Worm (Caenorhabditis elegans): ENCODE data around the gene clec-149.

Gene clec-149

DNA sequence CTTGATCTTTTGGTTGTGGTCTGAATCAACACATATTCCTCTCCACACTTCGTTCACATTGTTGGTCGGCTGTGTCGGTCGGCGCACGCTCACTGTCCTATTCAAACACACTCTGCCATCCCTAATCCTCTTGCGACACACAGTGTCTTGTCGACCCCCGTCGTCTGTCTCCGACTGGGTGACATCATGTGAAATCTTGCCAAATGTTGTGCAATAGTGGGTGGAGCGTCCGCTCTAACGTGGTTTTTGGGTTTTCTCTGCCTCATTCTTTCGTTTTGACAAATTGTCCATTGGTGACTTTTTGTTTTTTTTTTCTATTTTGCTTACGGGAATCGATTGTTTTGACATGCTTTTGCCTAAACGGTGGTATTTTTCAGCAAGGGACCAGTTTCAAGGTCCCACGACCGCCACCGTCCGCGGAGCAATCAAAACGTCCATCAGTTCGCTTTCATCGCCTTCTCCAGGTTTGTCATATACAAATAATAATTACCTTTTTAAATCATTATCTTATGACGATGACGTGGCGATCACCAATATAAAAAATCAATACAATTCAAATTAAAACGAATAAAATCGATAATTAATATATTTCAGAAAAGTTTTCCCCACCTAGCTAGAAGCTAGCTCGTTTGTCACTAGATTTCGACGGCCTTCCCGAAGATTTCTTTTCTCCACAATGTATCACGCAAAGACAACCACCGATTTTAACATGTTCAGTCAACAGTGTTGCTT is 10.9 kb downstream of the clec-149 start (continued):
- TF ChIP-seq ttx-3 (tag; optimal IDR thresholded peaks at IDR 0.05) (no peak), unc-42 (tag; optimal IDR thresholded peaks at IDR 0.05) (peak; percentile 29), ceh-18 (tag; optimal IDR thresholded peaks at IDR 0.05) (peak; percentile 82), pha-2 (tag; optimal IDR thresholded peaks at IDR 0.05) (peak; percentile 18), lim-6 (tag; optimal IDR thresholded peaks at IDR 0.05) (no peak), sox-2 (GFP tag; IDR thresholded peaks at IDR 0.05) (no peak), T23F11.4 (GFP tag; optimal IDR thresholded peaks at IDR 0.05) (no peak), C08G9.2 (tag; optimal IDR thresholded peaks at IDR 0.05) (no peak), sox-4 (tag; optimal IDR thresholded peaks at IDR 0.05) (no peak), ceh-22 (tag; optimal IDR thresholded peaks at IDR 0.05) (no peak), pros-1 (tag; optimal IDR thresholded peaks at IDR 0.05) (no peak), nhr-232 (tag; optimal IDR thresholded peaks at IDR 0.05) (no peak), ets-4 (tag; optimal IDR thresholded peaks at IDR 0.05) (peak; percentile 51), unc-3 (GFP tag; conservative IDR thresholded peaks at IDR 0.05) (no peak), unc-3 (tag; optimal IDR thresholded peaks at IDR 0.05) (peak; percentile 17), nfya-1 (tag; optimal IDR thresholded peaks at IDR 0.05) (peak; percentile 92), unc-86 (tag; optimal IDR thresholded peaks at IDR 0.05) (no peak), ama-1 (optimal IDR thresholded peaks at IDR 0.05) (peak; percentile 56), lin-11 (tag; optimal IDR thresholded peaks at IDR 0.05) (no peak), zip-5 (tag; optimal IDR thresholded peaks at IDR 0.05) (peak; percentile 4), eyg-1 (tag; optimal IDR thresholded peaks at IDR 0.05) (peak; percentile 26), ceh-6 (GFP tag; optimal IDR thresholded peaks at IDR 0.05) (no peak), sdc-2 (tag; optimal IDR thresholded peaks at IDR 0.05) (peak; percentile 17), elt-4 (tag; optimal IDR thresholded peaks at IDR 0.05) (no peak), ceh-19 (GFP tag; optimal IDR thresholded peaks at IDR 0.05) (no peak), hlh-15 (tag; optimal IDR thresholded peaks at IDR 0.05) (no peak), ceh-31 (tag; optimal IDR thresholded peaks at IDR 0.05) (peak; percentile 87), tbx-2 (tag; optimal IDR thresholded peaks at IDR 0.05) (peak; percentile 95), ceh-34 (tag; optimal IDR thresholded peaks at IDR 0.05) (peak; percentile 41), hlh-6 (tag; optimal IDR thresholded peaks at IDR 0.05) (no peak), syd-9 (tag; optimal IDR thresholded peaks at IDR 0.05) (no peak), hlh-13 (GFP tag; optimal IDR thresholded peaks at IDR 0.05) (no peak)

DNA sequence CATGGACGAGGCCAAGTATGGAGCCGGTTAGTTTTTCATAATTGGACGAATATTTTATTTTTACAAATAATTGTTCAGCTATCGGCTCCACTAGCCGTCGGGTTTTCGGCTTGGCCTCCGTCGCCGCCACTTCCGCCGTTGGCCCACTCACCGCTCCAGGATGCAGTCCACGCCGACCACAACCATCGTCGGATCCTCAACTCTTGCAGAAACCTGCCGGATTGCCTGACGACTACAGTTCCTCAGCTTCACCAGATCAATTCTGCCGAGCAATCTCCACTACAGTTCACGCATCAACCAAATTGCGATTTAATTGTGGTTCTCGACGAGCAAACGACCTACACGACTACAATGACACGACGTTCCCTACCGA is 11.4 kb downstream of the clec-149 start:
- TF ChIP-seq gmeb-2 (tag; optimal IDR thresholded peaks at IDR 0.05) (no peak), eyg-1 (tag; optimal IDR thresholded peaks at IDR 0.05) (no peak), ceh-45 (GFP tag; IDR thresholded peaks at IDR 0.05) (0 out of 2 replicates have a peak, but pooled peaks have one; percentile 25), fkh-6 (tag; optimal IDR thresholded peaks at IDR 0.05) (no peak)

DNA sequence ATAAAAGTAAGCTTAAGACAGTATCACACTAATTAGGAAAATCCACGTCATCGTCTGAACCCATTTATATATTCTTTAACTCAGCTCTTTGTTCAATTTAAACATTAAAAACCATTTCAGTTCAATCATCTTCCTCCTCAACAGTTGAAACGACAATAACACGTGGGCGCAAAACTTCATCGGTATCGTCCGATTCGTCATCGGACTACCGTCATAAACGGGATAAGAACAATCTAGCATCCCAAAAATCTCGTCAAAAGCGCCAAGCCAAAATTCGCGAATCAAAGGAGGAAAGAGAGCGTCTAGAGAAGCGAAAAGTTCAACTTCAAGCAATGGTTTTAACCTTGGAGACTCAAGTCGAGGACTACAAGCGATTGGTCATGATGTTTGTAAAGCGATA is 12.2 kb downstream of the clec-149 start:
- TF ChIP-seq zip-5 (tag; optimal IDR thresholded peaks at IDR 0.05): no peak
- peak; percentile 54 for TF ChIP-seq ama-1 (optimal IDR thresholded peaks at IDR 0.05)

DNA sequence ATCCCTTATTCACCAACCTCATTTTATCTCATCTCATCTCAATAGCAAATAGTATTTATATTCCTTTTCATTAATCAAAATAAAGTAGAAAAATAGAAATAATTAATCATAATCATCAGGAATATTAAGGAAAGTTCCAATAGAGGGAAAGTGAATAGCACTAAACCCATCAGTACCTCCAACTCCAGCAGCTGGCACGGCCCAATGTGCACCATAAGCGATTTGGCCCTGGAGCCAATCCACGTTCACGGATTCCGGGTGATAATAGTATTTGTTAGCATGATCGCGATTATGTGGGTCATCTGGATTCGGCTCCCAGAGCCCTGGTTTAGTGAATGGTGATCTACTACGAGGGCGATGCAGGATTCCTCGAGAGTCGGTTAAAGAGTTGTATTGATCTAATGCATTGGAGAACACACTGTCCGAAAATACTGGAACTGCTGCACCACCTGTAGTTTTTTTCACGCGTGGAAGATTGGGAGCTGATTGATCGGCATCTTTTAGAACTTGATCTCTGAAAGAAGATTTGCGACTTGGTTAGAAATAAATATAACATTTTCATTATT is 12.8 kb downstream of the clec-149 start:
- no peak for TF ChIP-seq fax-1 (tag; optimal IDR thresholded peaks at IDR 0.05)
- TF ChIP-seq ahr-1 (tag; optimal IDR thresholded peaks at IDR 0.05): no peak
- TF ChIP-seq K09A11.1 (tag; optimal IDR thresholded peaks at IDR 0.05; ENCODE audit: insufficient read depth): no peak
- peak; percentile 28 for TF ChIP-seq fkh-10 (GFP tag; optimal IDR thresholded peaks at IDR 0.05)
- peak; percentile 57 for TF ChIP-seq lin-11 (tag; optimal IDR thresholded peaks at IDR 0.05)
- TF ChIP-seq T23F11.4 (GFP tag; optimal IDR thresholded peaks at IDR 0.05): peak; percentile 81
- peak; percentile 54 for TF ChIP-seq che-1 (tag; optimal IDR thresholded peaks at IDR 0.05)
- no peak for TF ChIP-seq ceh-6 (GFP tag; optimal IDR thresholded peaks at IDR 0.05)
- TF ChIP-seq ceh-24 (tag; optimal IDR thresholded peaks at IDR 0.05): peak; percentile 30
- TF ChIP-seq F13H6.1 (tag; optimal IDR thresholded peaks at IDR 0.05): peak; percentile 13
- TF ChIP-seq ceh-45 (GFP tag; IDR thresholded peaks at IDR 0.05): peak; percentile 70
- TF ChIP-seq pat-9 (tag; optimal IDR thresholded peaks at IDR 0.05): no peak
- TF ChIP-seq hlh-13 (GFP tag; optimal IDR thresholded peaks at IDR 0.05): no peak
- TF ChIP-seq ztf-16 (tag; optimal IDR thresholded peaks at IDR 0.05): peak; percentile 35
- TF ChIP-seq nhr-232 (tag; optimal IDR thresholded peaks at IDR 0.05): no peak
- TF ChIP-seq ama-1 (optimal IDR thresholded peaks at IDR 0.05): peak; percentile 95
- peak; percentile 50 for TF ChIP-seq Y22D7AL.16 (tag; optimal IDR thresholded peaks at IDR 0.05)
- peak; percentile 34 for TF ChIP-seq C08G9.2 (tag; optimal IDR thresholded peaks at IDR 0.05)
- no peak; the same call in 1 of the 2 replicates for TF ChIP-seq sox-2 (GFP tag; IDR thresholded peaks at IDR 0.05)
- TF ChIP-seq dve-1 (tag; optimal IDR thresholded peaks at IDR 0.05): peak; percentile 43

Data from whole organism, late embryonic.